Worm (Caenorhabditis elegans) whole organism, mixed stage, embryonic: ENCODE data around the gene ugt-39.

ENCODE experiments used
- bed-3 ChIP-seq: fragments of 200-800 bp; sonication (Bioruptor generic); optimal IDR thresholded peaks from 3 replicates; lab custom pipeline; 2018; ENCODE audit warnings: mild to moderate bottlenecking, missing genetic modification characterization, moderate library complexity, missing compliant biosample characterization
- blmp-1 ChIP-seq: fragments of 150-350 bp; optimal IDR thresholded peaks from 2 replicates; lab custom pipeline; 2014; ENCODE audit warnings: missing biosample characterization, missing genetic modification characterization
- elt-3 ChIP-seq: fragments of 150-350 bp; optimal IDR thresholded peaks from 2 replicates; lab custom pipeline; 2014; ENCODE audit warnings: missing biosample characterization, missing genetic modification characterization
- hlh-1 ChIP-seq: fragments of 150-350 bp; optimal IDR thresholded peaks from 2 replicates; lab custom pipeline; 2014; ENCODE audit warnings: missing biosample characterization, missing genetic modification reagents, missing genetic modification characterization
- lin-13 ChIP-seq: fragments of 150-350 bp; optimal IDR thresholded peaks from 2 replicates; lab custom pipeline; 2014; ENCODE audit warnings: missing biosample characterization, missing genetic modification characterization
- lsy-2 ChIP-seq: fragments of 150-350 bp; optimal IDR thresholded peaks from 2 replicates; lab custom pipeline; 2014; ENCODE audit warnings: missing biosample characterization, missing genetic modification characterization
- mls-2 ChIP-seq: sonication (generic microtip); optimal IDR thresholded peaks from 2 replicates; lab custom pipeline; 2016; ENCODE audit warnings: mild to moderate bottlenecking, missing genetic modification characterization, moderate library complexity, missing compliant biosample characterization
- nhr-12 ChIP-seq: fragments of 150-350 bp; optimal IDR thresholded peaks from 2 replicates; lab custom pipeline; 2014; ENCODE audit warnings: missing biosample characterization, missing genetic modification characterization
- nhr-237 ChIP-seq: fragments of 150-350 bp; optimal IDR thresholded peaks from 2 replicates; lab custom pipeline; 2014; ENCODE audit warnings: missing biosample characterization, missing genetic modification characterization
- pha-4 ChIP-seq: fragments of 150-350 bp; optimal IDR thresholded peaks from 2 replicates; lab custom pipeline; 2018; ENCODE audit warnings: missing biosample characterization, missing genetic modification reagents, missing genetic modification characterization
- sem-2 ChIP-seq: fragments of 200-800 bp; sonication (Bioruptor generic); optimal IDR thresholded peaks from 2 replicates; lab custom pipeline; 2018; ENCODE audit warnings: mild to moderate bottlenecking, missing genetic modification characterization, missing compliant biosample characterization
- tbx-8 ChIP-seq: fragments of 200-800 bp; sonication (Bioruptor generic); optimal IDR thresholded peaks from 2 replicates; lab custom pipeline; 2018; ENCODE audit warnings: mild to moderate bottlenecking, missing genetic modification characterization, moderate library complexity, missing compliant biosample characterization

- TF ChIP-seq lin-13 (tag; lab: Kevin White, UChicago): no peak
- no peak for TF ChIP-seq tbx-8 (GFP tag; lab: Kevin White, UChicago)
- no peak for TF ChIP-seq mls-2 (tag; lab: Kevin White, UChicago)
- TF ChIP-seq blmp-1 (tag; lab: Kevin White, UChicago): no peak
- TF ChIP-seq elt-3: no peak
- TF ChIP-seq lsy-2: no peak
- TF ChIP-seq bed-3: no peak
- no peak for TF ChIP-seq hlh-1
- TF ChIP-seq pha-4 (tag; lab: Kevin White, UChicago): no peak
- TF ChIP-seq sem-2: no peak
- TF ChIP-seq nhr-237 (tag; lab: Kevin White, UChicago): no peak
- TF ChIP-seq nhr-12: no peak
Observed at ce11 chrV:7164210-7164609, 7.3 kb downstream of the ugt-39 start, which contains the start of gene srh-83.
